Fruit fly (Drosophila melanogaster): ENCODE measurements around the gene Gr28b.
A peak's percentile ranks its signal among the peaks of the same experiment; 100 is the strongest.

Gene Gr28b

DNA sequence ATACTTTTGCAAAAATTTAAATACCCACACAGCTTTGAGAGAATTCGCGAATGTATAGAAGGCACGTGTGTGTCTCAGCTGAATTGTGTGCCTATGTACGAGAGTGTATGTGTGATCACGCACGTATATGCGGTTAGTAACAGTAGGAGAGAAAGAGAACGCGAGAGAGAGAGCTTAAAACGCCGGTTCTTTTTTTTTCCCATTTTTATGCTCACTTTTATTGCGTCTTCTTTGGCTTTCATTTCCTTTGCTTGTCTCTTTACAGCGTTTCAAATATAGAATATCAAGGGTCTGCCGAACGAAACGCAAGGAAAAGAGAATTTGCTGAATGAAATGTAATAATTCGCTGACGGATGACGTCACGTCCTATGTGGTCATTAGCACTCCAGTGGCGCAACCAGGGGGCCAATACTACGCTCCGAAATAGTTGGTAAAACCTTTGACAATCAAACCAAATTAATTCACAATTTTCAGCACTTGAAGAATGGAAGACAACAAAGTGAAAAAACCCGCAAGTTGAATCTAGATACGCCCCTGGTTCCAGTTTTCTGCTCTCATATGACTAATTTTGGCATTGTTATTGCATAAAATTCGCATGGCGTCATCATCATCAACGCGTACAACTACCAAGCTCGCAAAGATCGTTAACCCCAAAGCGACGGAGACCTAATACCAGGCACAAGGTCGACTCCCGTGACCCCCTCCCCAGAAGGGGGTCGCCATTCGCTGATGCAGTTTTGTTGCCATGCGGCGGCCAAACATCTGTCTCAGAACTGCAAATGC is 36.9 kb downstream of the Gr28b start (continued):
- peak; percentile 67 for TF ChIP-seq gem (tag; optimal IDR thresholded peaks at IDR 0.05)
- no peak for TF ChIP-seq Jarid2 (GFP tag; optimal IDR thresholded peaks at IDR 0.05)
- TF ChIP-seq corto (GFP tag; optimal IDR thresholded peaks at IDR 0.05): peak; percentile 15
- TF ChIP-seq Sox102F (GFP tag; optimal IDR thresholded peaks at IDR 0.05): peak; percentile 32
- TF ChIP-seq ara (GFP tag; IDR thresholded peaks at IDR 0.05): no peak
- peak; percentile 12 for TF ChIP-seq CG17359 (tag; optimal IDR thresholded peaks at IDR 0.05)
- peak; percentile 55 for TF ChIP-seq D19B (GFP tag; optimal IDR thresholded peaks at IDR 0.05)
- TF ChIP-seq Atf3 (GFP tag; optimal IDR thresholded peaks at IDR 0.05): peak; percentile 28
- TF ChIP-seq al (GFP tag; IDR thresholded peaks at IDR 0.05): peak; percentile 84
- TF ChIP-seq CG13287 (GFP tag; IDR thresholded peaks at IDR 0.05; ENCODE audit: partially characterized antibody): no peak
- no peak for TF ChIP-seq Mad (GFP tag; optimal IDR thresholded peaks at IDR 0.05)
- no peak for TF ChIP-seq HLH4C (GFP tag; IDR thresholded peaks at IDR 0.05; ENCODE audit: partially characterized antibody)
- TF ChIP-seq CG8944 (GFP tag; optimal IDR thresholded peaks at IDR 0.05): peak; percentile 25
- no peak for TF ChIP-seq CG8290 (GFP tag; optimal IDR thresholded peaks at IDR 0.05)
- peak in 1 of 2 experiments; percentile 89 for TF ChIP-seq CG8290 (tag; optimal IDR thresholded peaks at IDR 0.05)
- no peak for TF ChIP-seq Dip2 (GFP tag; IDR thresholded peaks at IDR 0.05)
- peak; percentile 6; the same call in 1 of the 2 replicates for TF ChIP-seq onecut (GFP tag; IDR thresholded peaks at IDR 0.05)
- TF ChIP-seq vvl (GFP tag; IDR thresholded peaks at IDR 0.05): peak; percentile 68; the same call in 1 of the 2 replicates
- TF ChIP-seq Ravus (GFP tag; IDR thresholded peaks at IDR 0.05): peak; percentile 52
- peak; percentile 45 for TF ChIP-seq unpg (GFP tag; optimal IDR thresholded peaks at IDR 0.05)
- peak; percentile 52 for TF ChIP-seq ERR (GFP tag; optimal IDR thresholded peaks at IDR 0.05)
- no peak for TF ChIP-seq CG34376 (GFP tag; optimal IDR thresholded peaks at IDR 0.05)
- TF ChIP-seq CG13624 (GFP tag; optimal IDR thresholded peaks at IDR 0.05): peak; percentile 83
- no peak for TF ChIP-seq CG6683 (GFP tag; optimal IDR thresholded peaks at IDR 0.05)
- peak; percentile 19 for TF ChIP-seq CG1233 (GFP tag; optimal IDR thresholded peaks at IDR 0.05)
- peak; percentile 21 for TF ChIP-seq CG7928 (GFP tag; optimal IDR thresholded peaks at IDR 0.05)
- peak; percentile 8 for TF ChIP-seq CG17385 (GFP tag; optimal IDR thresholded peaks at IDR 0.05)
- TF ChIP-seq row (GFP tag; IDR thresholded peaks at IDR 0.05): peak; percentile 68
- peak; percentile 58 for TF ChIP-seq ind (GFP tag; optimal IDR thresholded peaks at IDR 0.05)
- TF ChIP-seq CG6765 (GFP tag; optimal IDR thresholded peaks at IDR 0.05): no peak
- peak; percentile 52 for TF ChIP-seq CG9876 (GFP tag; optimal IDR thresholded peaks at IDR 0.05)
- TF ChIP-seq CG18619 (GFP tag; optimal IDR thresholded peaks at IDR 0.05): peak; percentile 51
- TF ChIP-seq HLH3B (GFP tag; IDR thresholded peaks at IDR 0.05): 0 out of 2 replicates have a peak, but pooled peaks have one; percentile 7
- TF ChIP-seq CG4707 (GFP tag; optimal IDR thresholded peaks at IDR 0.05): no peak
- TF ChIP-seq Ptx1 (GFP tag; IDR thresholded peaks at IDR 0.05): peak; percentile 47; the same call in 1 of the 2 replicates
- TF ChIP-seq CG7786 (GFP tag; optimal IDR thresholded peaks at IDR 0.05): peak; percentile 87
- peak; percentile 57; the same call in 1 of the 3 replicates for TF ChIP-seq CG2889 (GFP tag; IDR thresholded peaks at IDR 0.05)
- 0 out of 3 replicates have a peak, but pooled peaks have one; percentile 29 for TF ChIP-seq CG34224 (GFP tag; IDR thresholded peaks at IDR 0.05; ENCODE audit: partially characterized antibody)
- TF ChIP-seq Hand (GFP tag; optimal IDR thresholded peaks at IDR 0.05): peak; percentile 54
- peak; percentile 60 for TF ChIP-seq chm (GFP tag; IDR thresholded peaks at IDR 0.05)
- peak; percentile 38 for TF ChIP-seq CG15011 (GFP tag; optimal IDR thresholded peaks at IDR 0.05)
- TF ChIP-seq klu (GFP tag; IDR thresholded peaks at IDR 0.05): peak; percentile 50
- peak; percentile 64 for TF ChIP-seq grau (tag; optimal IDR thresholded peaks at IDR 0.05)
- no peak for TF ChIP-seq CG17912 (GFP tag; optimal IDR thresholded peaks at IDR 0.05)
- TF ChIP-seq Meics (GFP tag; optimal IDR thresholded peaks at IDR 0.05): peak; percentile 81
- peak; percentile 70 for TF ChIP-seq Ada2b (GFP tag; IDR thresholded peaks at IDR 0.05)
- TF ChIP-seq bsh (GFP tag; optimal IDR thresholded peaks at IDR 0.05): no peak
- peak; percentile 51 for TF ChIP-seq org-1 (GFP tag; optimal IDR thresholded peaks at IDR 0.05)
- TF ChIP-seq Med (GFP tag): peak; percentile 98
